Fruit fly (Drosophila melanogaster) whole organism, wandering third instar larva: Measurements from ENCODE around the gene HP1c.

Experiments
- CG32264 ChIP-seq: fragments of 200-800 bp; sonication (Bioruptor generic); optimal IDR thresholded peaks from 2 replicates; lab custom pipeline; 2016; ENCODE audit warnings: missing biosample characterization, missing genetic modification characterization
- CrebA ChIP-seq: fragments of 200-800 bp; sonication (Bioruptor generic); optimal IDR thresholded peaks from 2 replicates; lab custom pipeline; 2016; ENCODE audit warnings: missing biosample characterization, mild to moderate bottlenecking, missing genetic modification characterization, borderline replicate concordance
- Dfd ChIP-seq: fragments of >200 bp; optimal IDR thresholded peaks from 2 replicates; lab custom pipeline; 2017; ENCODE audit warnings: missing biosample characterization, missing genetic modification characterization
- Dif ChIP-seq: fragments of 200-275, 200-300 bp; sonication (Bioruptor generic); optimal IDR thresholded peaks from 2 replicates; lab custom pipeline; 2018; ENCODE audit warnings: missing biosample characterization, missing genetic modification characterization; ENCODE audit not compliant: partially characterized antibody
- GATAd ChIP-seq: sonication (Bioruptor generic); optimal IDR thresholded peaks from 2 replicates; lab custom pipeline; 2016; ENCODE audit warnings: missing biosample characterization, missing genetic modification characterization
- HLH106 ChIP-seq: fragments of 200-800 bp; optimal IDR thresholded peaks from 3 replicates; lab custom pipeline; 2019; ENCODE audit warnings: missing biosample characterization, mild to moderate bottlenecking, missing genetic modification characterization, moderate library complexity
- Hnf4 ChIP-seq: fragments of 200-800 bp; sonication (Bioruptor generic); optimal IDR thresholded peaks from 2 replicates; lab custom pipeline; 2016; ENCODE audit warnings: missing biosample characterization, mild to moderate bottlenecking, missing genetic modification characterization
- Hr78 ChIP-seq: fragments of >200 bp; optimal IDR thresholded peaks from 2 replicates; lab custom pipeline; 2017; ENCODE audit warnings: missing biosample characterization, missing genetic modification characterization
- Hr83 ChIP-seq: fragments of 200-300 bp; sonication (Bioruptor generic); optimal IDR thresholded peaks from 2 replicates; lab custom pipeline; 2016; ENCODE audit warnings: missing biosample characterization, mild to moderate bottlenecking, missing genetic modification characterization, moderate library complexity; ENCODE audit not compliant: poor library complexity, severe bottlenecking
- Mio ChIP-seq: sonication (Bioruptor generic); optimal IDR thresholded peaks from 2 replicates; lab custom pipeline; 2016; ENCODE audit warnings: missing biosample characterization, missing genetic modification characterization
- OdsH ChIP-seq: fragments of 200-800 bp; sonication (Bioruptor generic); optimal IDR thresholded peaks from 2 replicates; lab custom pipeline; 2016; ENCODE audit warnings: missing biosample characterization, mild to moderate bottlenecking, missing genetic modification characterization
- Rel ChIP-seq, 2 experiments: fragments of 200-800 bp; sonication (Bioruptor generic) in 1 of 2; optimal IDR thresholded peaks; 2 replicates in 1 of 2; 3 replicates in 1 of 2; lab custom pipeline; 2016 to 2019; ENCODE audit warnings: mild to moderate bottlenecking in 2 of 2, missing biosample characterization in 2 of 2, missing genetic modification characterization in 2 of 2, moderate library complexity in 1 of 2
- Sp1 ChIP-seq: fragments of 200-800 bp; sonication (Bioruptor generic); optimal IDR thresholded peaks from 3 replicates; lab custom pipeline; 2019; ENCODE audit warnings: missing biosample characterization, mild to moderate bottlenecking, missing genetic modification characterization, moderate library complexity
- Vsx2 ChIP-seq: fragments of 200-300, 225-300 bp; sonication (Bioruptor generic); optimal IDR thresholded peaks from 2 replicates; lab custom pipeline; 2018; ENCODE audit warnings: missing biosample characterization, missing genetic modification characterization; ENCODE audit not compliant: partially characterized antibody
- br ChIP-seq: fragments of 200-800 bp; sonication (Bioruptor generic); optimal IDR thresholded peaks from 2 replicates; lab custom pipeline; 2016; ENCODE audit warnings: missing biosample characterization, missing genetic modification characterization
- brk ChIP-seq: fragments of 200-800 bp; sonication (Bioruptor generic); optimal IDR thresholded peaks from 2 replicates; lab custom pipeline; 2016; ENCODE audit warnings: missing biosample characterization, mild to moderate bottlenecking, missing genetic modification characterization
- dl ChIP-seq, 2 experiments: fragments of 175-275, 200-275 bp in 1 of 2; fragments of 200-275 bp in 1 of 2; sonication (Bioruptor generic); optimal IDR thresholded peaks; lab custom pipeline; 2018; ENCODE audit warnings: mild to moderate bottlenecking in 2 of 2, missing biosample characterization in 2 of 2, missing genetic modification characterization in 2 of 2, moderate library complexity in 2 of 2; ENCODE audit not compliant: partially characterized antibody in 2 of 2, insufficient read depth in 1 of 2
- dmrt93B ChIP-seq: fragments of 200-800 bp; sonication (Bioruptor generic); optimal IDR thresholded peaks from 2 replicates; lab custom pipeline; 2018; ENCODE audit warnings: missing biosample characterization, mild to moderate bottlenecking, missing genetic modification characterization
- dsf ChIP-seq: sonication (Bioruptor generic); optimal IDR thresholded peaks from 2 replicates; lab custom pipeline; 2016; ENCODE audit warnings: missing biosample characterization, missing genetic modification characterization, borderline replicate concordance
- foxo ChIP-seq, 2 experiments: fragments of 200-800 bp; sonication (Bioruptor generic); optimal IDR thresholded peaks; 2 replicates in 1 of 2; 3 replicates in 1 of 2; lab custom pipeline; 2016 to 2017; ENCODE audit warnings: missing biosample characterization in 2 of 2, missing genetic modification characterization in 2 of 2
- fru ChIP-seq: fragments of 200-800 bp; sonication (Bioruptor generic); optimal IDR thresholded peaks from 3 replicates; lab custom pipeline; 2016; ENCODE audit warnings: missing biosample characterization, mild to moderate bottlenecking, missing genetic modification characterization
- jim ChIP-seq: fragments of 175-275, 200-325 bp; sonication (Bioruptor generic); optimal IDR thresholded peaks from 2 replicates; lab custom pipeline; 2016; ENCODE audit warnings: missing biosample characterization, mild to moderate bottlenecking, missing genetic modification characterization
- lola ChIP-seq: fragments of >200 bp; optimal IDR thresholded peaks from 2 replicates; lab custom pipeline; 2017; ENCODE audit warnings: missing biosample characterization, missing genetic modification characterization
- pan ChIP-seq: fragments of >200 bp; optimal IDR thresholded peaks from 2 replicates; lab custom pipeline; 2017
- sage ChIP-seq: fragments of 200-800 bp; sonication (Bioruptor generic); optimal IDR thresholded peaks from 2 replicates; lab custom pipeline; 2016; ENCODE audit warnings: missing biosample characterization, mild to moderate bottlenecking, missing genetic modification characterization
- tai ChIP-seq: sonication (Bioruptor generic); optimal IDR thresholded peaks from 2 replicates; lab custom pipeline; 2016; ENCODE audit warnings: missing biosample characterization, missing genetic modification characterization
- woc ChIP-seq: sonication (Bioruptor generic); optimal IDR thresholded peaks from 2 replicates; lab custom pipeline; 2016; ENCODE audit warnings: missing biosample characterization, mild to moderate bottlenecking, missing genetic modification characterization

HP1c gene

dm6 chr3R:22745432-22745831 lies at the start of gene HP1c, which contains the start of gene vret:
Gene HP1c (plus strand): TSS chr3R:22745620.
Gene vret (minus strand): TSS chr3R:22745581.
- no peak for TF ChIP-seq Dfd
- TF ChIP-seq Rel (GFP tag; optimal IDR thresholded peaks at IDR 0.05; lab: Kevin White, UChicago): no peak
- TF ChIP-seq Rel (tag; optimal IDR thresholded peaks at IDR 0.05; lab: Kevin White, UChicago): peak; percentile 37

DNA sequence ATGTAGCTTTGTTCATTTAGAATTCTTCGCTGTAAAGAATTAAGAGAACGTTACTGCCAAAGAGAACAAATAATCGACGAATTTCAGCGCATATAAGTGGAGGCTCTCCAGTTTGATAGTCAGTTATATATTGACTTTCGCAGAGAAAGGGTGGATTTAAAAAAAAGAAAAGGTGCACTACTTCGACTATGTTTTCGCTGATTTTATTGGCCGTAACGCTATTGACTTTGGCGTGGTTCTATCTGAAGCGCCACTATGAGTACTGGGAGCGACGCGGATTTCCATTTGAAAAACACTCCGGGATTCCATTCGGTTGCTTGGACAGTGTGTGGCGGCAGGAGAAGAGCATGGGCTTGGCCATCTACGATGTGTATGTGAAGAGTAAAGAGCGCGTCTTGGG lies 47.2 kb upstream of the HP1c start, which contains the start of gene Cyp6d4:
Gene Cyp6d4, plus strand, starts transcription at position 112 of the 400 bp plus-strand sequence.
- TF ChIP-seq Hr83: no peak
- peak; percentile 65 for TF ChIP-seq fru (GFP tag; lab: Kevin White, UChicago)
- TF ChIP-seq Dif: peak; percentile 25

DNA sequence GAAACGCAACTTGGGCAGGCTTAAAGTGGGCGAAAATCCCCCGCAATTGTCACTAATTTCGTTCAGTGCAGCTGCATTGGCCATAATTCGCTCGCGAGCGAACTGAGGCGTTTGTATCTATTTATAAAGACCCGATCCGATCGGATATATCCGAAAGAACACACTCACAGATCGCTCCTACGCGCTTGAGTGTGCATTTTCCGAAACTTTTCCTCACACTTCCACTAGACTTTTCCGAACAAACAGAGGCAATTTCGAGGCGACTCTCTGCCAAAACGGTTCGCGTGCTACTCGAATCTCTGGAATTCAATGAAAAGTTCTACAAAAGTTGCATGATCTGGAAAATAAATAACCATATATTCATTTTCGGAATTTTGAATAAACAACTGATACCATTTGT lies 43.6 kb upstream of the HP1c start, which contains the start of the genes CG6972 and CCAP:
Gene CG6972, plus strand, starts transcription at position 215 of the 400 bp plus-strand sequence.
Gene CCAP, minus strand, starts transcription at position 292 of the 400 bp plus-strand sequence.
- no peak for TF ChIP-seq HLH106 (tag; lab: Kevin White, UChicago)
- TF ChIP-seq dl (GFP tag; optimal IDR thresholded peaks at IDR 0.05; lab: Kevin White, UChicago; ENCODE audit: insufficient read depth in 1 of 2, partially characterized antibody in 2 of 2): no peak
- TF ChIP-seq pan (lab: Kevin White, UChicago): no peak
- no peak for TF ChIP-seq Rel (GFP tag; optimal IDR thresholded peaks at IDR 0.05; lab: Kevin White, UChicago)
- TF ChIP-seq Rel (tag; optimal IDR thresholded peaks at IDR 0.05; lab: Kevin White, UChicago): no peak
- no peak for TF ChIP-seq Dfd
- no peak for TF ChIP-seq Vsx2 (GFP tag; lab: Kevin White, UChicago)
- no peak for TF ChIP-seq Mio (GFP tag; lab: Kevin White, UChicago)
- no peak for TF ChIP-seq dsf
- no peak for TF ChIP-seq Sp1 (GFP tag; lab: Kevin White, UChicago)
- no peak for TF ChIP-seq woc (GFP tag; lab: Kevin White, UChicago)
- no peak for TF ChIP-seq dmrt93B (GFP tag; lab: Kevin White, UChicago)

DNA sequence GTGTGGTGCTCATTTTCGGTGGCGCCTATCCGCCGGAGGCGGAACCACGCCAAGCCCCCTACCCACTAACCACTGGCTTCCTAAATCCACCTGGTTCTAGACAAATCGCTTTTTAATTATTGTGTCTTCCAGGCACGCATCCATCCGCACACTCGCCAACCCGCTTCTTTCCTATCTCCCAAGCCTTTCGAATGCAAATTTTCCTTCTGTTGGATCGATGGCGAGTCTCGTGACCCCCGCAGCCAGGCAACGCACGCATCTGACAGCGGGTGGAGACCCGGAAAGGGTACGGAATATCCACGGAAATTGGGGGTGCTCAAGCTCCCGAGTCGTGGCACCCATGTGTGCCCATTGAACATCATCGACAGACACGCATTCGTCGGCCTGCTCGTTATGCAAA lies 38.2 kb upstream of the HP1c start, which contains the start of gene CG13842:
Gene CG13842, minus strand, starts transcription at position 101 of the 400 bp plus-strand sequence.
- TF ChIP-seq Hnf4 (GFP tag; lab: Kevin White, UChicago) (no peak), dsf (no peak), Hr83 (no peak), Sp1 (GFP tag; lab: Kevin White, UChicago) (no peak), CG32264 (no peak), fru (GFP tag; lab: Kevin White, UChicago) (no peak), woc (GFP tag; lab: Kevin White, UChicago) (no peak), Dif (no peak), HLH106 (tag; lab: Kevin White, UChicago) (no peak), Hr78 (GFP tag; lab: Kevin White, UChicago) (no peak), foxo (GFP tag; optimal IDR thresholded peaks at IDR 0.05; lab: Kevin White, UChicago) (no peak)
- TF ChIP-seq, all 38 proteins: peak for 0

DNA sequence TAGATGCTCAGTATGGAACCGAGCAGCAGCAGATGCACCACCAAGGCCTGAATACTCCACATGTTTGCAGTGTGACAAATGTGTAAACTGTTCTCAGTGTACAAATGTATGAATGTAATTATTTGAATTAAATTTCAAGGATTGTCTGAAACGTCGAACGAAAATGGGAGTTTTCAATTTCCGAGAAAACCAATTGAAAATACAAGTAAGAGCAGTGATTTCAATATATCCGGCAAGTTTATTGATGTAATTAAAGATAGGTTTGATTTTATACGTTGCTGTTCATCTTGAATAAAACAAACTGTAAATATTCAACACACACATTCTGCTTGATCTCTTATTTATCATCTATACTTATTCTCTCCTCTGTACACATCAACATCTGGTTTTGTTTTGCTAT lies 34.8 kb upstream of the HP1c start, which contains the start of gene CG4907:
Gene CG4907, minus strand, starts transcription at position 101 of the 400 bp plus-strand sequence.
- TF ChIP-seq CrebA (no peak), pan (lab: Kevin White, UChicago) (no peak), tai (GFP tag; lab: Kevin White, UChicago) (no peak), Sp1 (GFP tag; lab: Kevin White, UChicago) (no peak), dsf (no peak), GATAd (GFP tag; lab: Kevin White, UChicago) (no peak), foxo (GFP tag; optimal IDR thresholded peaks at IDR 0.05; lab: Kevin White, UChicago) (no peak)

- TF ChIP-seq br (GFP tag; lab: Kevin White, UChicago) (no peak), Mio (GFP tag; lab: Kevin White, UChicago) (no peak), Rel (GFP tag; optimal IDR thresholded peaks at IDR 0.05; lab: Kevin White, UChicago) (no peak), Rel (tag; optimal IDR thresholded peaks at IDR 0.05; lab: Kevin White, UChicago) (no peak), GATAd (GFP tag; lab: Kevin White, UChicago) (no peak), CrebA (no peak), Vsx2 (GFP tag; lab: Kevin White, UChicago) (no peak), OdsH (no peak), fru (GFP tag; lab: Kevin White, UChicago) (no peak), brk (no peak), jim (GFP tag; lab: Kevin White, UChicago) (no peak), dmrt93B (GFP tag; lab: Kevin White, UChicago) (no peak), sage (GFP tag; lab: Kevin White, UChicago) (no peak), Hr78 (GFP tag; lab: Kevin White, UChicago) (no peak), lola (GFP tag; lab: Kevin White, UChicago) (no peak), Hr83 (no peak), dsf (no peak), Sp1 (GFP tag; lab: Kevin White, UChicago) (no peak)
These were observed 27.6 kb upstream of the HP1c start for dm6 chr3R:22717863-22718262.
